Worm (Caenorhabditis elegans): ENCODE results near the gene Y69A2AR.28.

ce11 chrIV:2568267-2568666 lies 44.6 kb downstream of the Y69A2AR.28 start, which contains the start of the genes Y69A2AR.25 and Y69A2AR.12:
- TF ChIP-seq ama-1 (optimal IDR thresholded peaks at IDR 0.05) (no peak), fkh-10 (GFP tag; optimal IDR thresholded peaks at IDR 0.05) (no peak), hlh-30 (tag; optimal IDR thresholded peaks at IDR 0.05; ENCODE audit: insufficient read depth) (no peak), pha-4 (tag; optimal IDR thresholded peaks at IDR 0.05) (no peak), elt-2 (tag; optimal IDR thresholded peaks at IDR 0.05) (no peak), K02D7.2 (tag; optimal IDR thresholded peaks at IDR 0.05) (no peak), ceh-30 (tag; optimal IDR thresholded peaks at IDR 0.05) (no peak), ceh-19 (GFP tag; optimal IDR thresholded peaks at IDR 0.05) (no peak)

All from whole organism, late embryonic.